Worm (Caenorhabditis elegans) whole organism, L4 larva: ENCODE results near the gene nhr-239.

Experiments used
- F37D6.2 ChIP-seq: sonication (generic microtip); optimal IDR thresholded peaks from 2 replicates; lab custom pipeline; 2016; ENCODE audit warnings: mild to moderate bottlenecking, missing genetic modification characterization, missing compliant biosample characterization
- R02D3.7 ChIP-seq: fragments of 150-350 bp; sonication (generic microtip); optimal IDR thresholded peaks from 3 replicates; lab custom pipeline; 2014; ENCODE audit warnings: missing biosample characterization, missing genetic modification characterization
- Y75B8A.6 ChIP-seq: fragments of 200-800 bp; sonication (Bioruptor generic); IDR thresholded peaks from 2 replicates; pipeline ENCODE4 v1.3.6; 2022; ENCODE audit warnings: missing genetic modification reagents, missing genetic modification characterization, missing compliant biosample characterization
- ZK337.2 ChIP-seq: fragments of 200-800 bp; sonication (Bioruptor generic); IDR thresholded peaks from 2 replicates; pipeline ENCODE4 v1.3.6; 2022; ENCODE audit warnings: missing genetic modification reagents, missing genetic modification characterization, missing compliant biosample characterization
- aha-1 ChIP-seq: fragments of 150-350 bp; peaks from one replicate; lab custom pipeline; 2014; ENCODE audit warnings: missing biosample characterization, missing genetic modification characterization
- ceh-28 ChIP-seq: fragments of 150-350 bp; optimal IDR thresholded peaks from 2 replicates; lab custom pipeline; 2014; ENCODE audit warnings: missing biosample characterization, missing genetic modification reagents, missing genetic modification characterization
- ceh-44 ChIP-seq: fragments of 200-800 bp; sonication (Bioruptor generic); IDR thresholded peaks from 2 replicates; pipeline ENCODE4 v1.3.6; 2022; ENCODE audit warnings: missing genetic modification reagents, missing genetic modification characterization, missing compliant biosample characterization
- daf-19 ChIP-seq: fragments of 200-800 bp; sonication (Bioruptor generic); conservative IDR thresholded peaks from 2 replicates; pipeline ENCODE4 v1.3.6; 2022; ENCODE audit warnings: missing genetic modification characterization, missing compliant biosample characterization
- dmd-8 ChIP-seq: fragments of 200-800 bp; sonication (Bioruptor generic); IDR thresholded peaks from 2 replicates; pipeline ENCODE4 v1.3.6; 2022; ENCODE audit warnings: missing genetic modification characterization, missing compliant biosample characterization
- dmd-9 ChIP-seq: fragments of 200-800 bp; sonication (Bioruptor generic); IDR thresholded peaks from 2 replicates; pipeline ENCODE4 v1.3.6; 2022; ENCODE audit warnings: missing genetic modification reagents, missing genetic modification characterization, missing compliant biosample characterization
- dpl-1 ChIP-seq: fragments of 150-350 bp; optimal IDR thresholded peaks from 2 replicates; lab custom pipeline; 2014; ENCODE audit warnings: missing biosample characterization, missing genetic modification reagents, missing genetic modification characterization
- duxl-1 ChIP-seq: sonication (generic microtip); optimal IDR thresholded peaks from 2 replicates; lab custom pipeline; 2016; ENCODE audit warnings: mild to moderate bottlenecking, missing genetic modification characterization, moderate library complexity, missing compliant biosample characterization; ENCODE audit not compliant: poor library complexity
- fkh-10 ChIP-seq: fragments of 150-350 bp; optimal IDR thresholded peaks from 2 replicates; lab custom pipeline; 2014; ENCODE audit warnings: missing biosample characterization, missing genetic modification reagents, missing genetic modification characterization
- gei-8 ChIP-seq: fragments of 200-800 bp; sonication (Bioruptor generic); optimal IDR thresholded peaks from 2 replicates; lab custom pipeline; 2018; ENCODE audit warnings: mild to moderate bottlenecking, missing genetic modification characterization, missing compliant biosample characterization
- hif-1 ChIP-seq, 2 experiments: sonication (generic microtip); optimal IDR thresholded peaks; 2 replicates each; lab custom pipeline; 2016 to 2017; ENCODE audit warnings: missing compliant biosample characterization in 2 of 2, missing genetic modification characterization in 2 of 2, missing genetic modification reagents in 2 of 2, missing genotype in 2 of 2, mild to moderate bottlenecking in 1 of 2
- hlh-11 ChIP-seq: fragments of 200-800 bp; sonication (Bioruptor generic); optimal IDR thresholded peaks from 2 replicates; lab custom pipeline; 2018; ENCODE audit warnings: mild to moderate bottlenecking, missing genetic modification characterization, missing compliant biosample characterization
- hlh-30 ChIP-seq: sonication (generic microtip); optimal IDR thresholded peaks from 2 replicates; lab custom pipeline; 2017; ENCODE audit warnings: antibody characterized with exemption, mild to moderate bottlenecking, missing genetic modification characterization, missing compliant biosample characterization; ENCODE audit not compliant: insufficient read depth
- hmg-1.1 ChIP-seq: fragments of 200-800 bp; sonication (Bioruptor generic); IDR thresholded peaks from 2 replicates; pipeline ENCODE4 v1.3.6; 2022; ENCODE audit warnings: missing genetic modification reagents, missing genetic modification characterization, missing compliant biosample characterization
- lin-13 ChIP-seq: fragments of 150-350 bp; optimal IDR thresholded peaks from 2 replicates; lab custom pipeline; 2014; ENCODE audit warnings: missing biosample characterization, missing genetic modification reagents, missing genetic modification characterization
- lir-3 ChIP-seq: sonication (generic microtip); optimal IDR thresholded peaks from 2 replicates; lab custom pipeline; 2016; ENCODE audit warnings: mild to moderate bottlenecking, missing genetic modification characterization, missing compliant biosample characterization
- lsy-2 ChIP-seq, 2 experiments: fragments of 150-350 bp in 1 of 2; sonication (generic microtip) in 1 of 2; optimal IDR thresholded peaks; 2 replicates each; lab custom pipeline; 2014 to 2017; ENCODE audit warnings: missing biosample characterization in 2 of 2, missing genetic modification characterization in 2 of 2
- madf-5 ChIP-seq, 2 experiments: fragments of 200-800 bp; sonication (Bioruptor generic); IDR thresholded peaks; 2 replicates each; pipeline ENCODE4 v1.3.6; 2022; ENCODE audit warnings: missing compliant biosample characterization in 2 of 2, missing genetic modification characterization in 2 of 2
- mdl-1 ChIP-seq, 2 experiments: fragments of 150-350 bp in 1 of 2; sonication (generic microtip) in 1 of 2; optimal IDR thresholded peaks; 2 replicates each; lab custom pipeline; 2014 to 2017; ENCODE audit warnings: missing biosample characterization in 2 of 2, missing genetic modification characterization in 2 of 2
- mdt-29 ChIP-seq: fragments of 200-800 bp; sonication (Bioruptor generic); IDR thresholded peaks from 2 replicates; pipeline ENCODE4 v1.3.6; 2022; ENCODE audit warnings: missing genetic modification reagents, missing genetic modification characterization, missing compliant biosample characterization
- mep-1 ChIP-seq: fragments of 150-350 bp; sonication (generic microtip); optimal IDR thresholded peaks from 3 replicates; lab custom pipeline; 2014; ENCODE audit warnings: missing biosample characterization, missing genetic modification characterization
- mes-2 ChIP-seq: sonication (generic microtip); optimal IDR thresholded peaks from 2 replicates; lab custom pipeline; 2016; ENCODE audit warnings: missing genotype, mild to moderate bottlenecking, missing genetic modification characterization, missing compliant biosample characterization; ENCODE audit not compliant: poor library complexity, severe bottlenecking
- nhr-237 ChIP-seq: sonication (generic microtip); optimal IDR thresholded peaks from 2 replicates; lab custom pipeline; 2017; ENCODE audit warnings: missing biosample characterization, missing genetic modification characterization
- rbr-2 ChIP-seq: sonication (generic microtip); optimal IDR thresholded peaks from 2 replicates; lab custom pipeline; 2016; ENCODE audit warnings: missing genotype, missing genetic modification characterization, missing compliant biosample characterization
- set-16 ChIP-seq: fragments of 200-800 bp; sonication (Bioruptor generic); IDR thresholded peaks from 2 replicates; pipeline ENCODE4 v1.3.6; 2022; ENCODE audit warnings: missing genetic modification reagents, missing genetic modification characterization, missing compliant biosample characterization
- skn-1 ChIP-seq: fragments of 150-350 bp; optimal IDR thresholded peaks from 2 replicates; lab custom pipeline; 2014; ENCODE audit warnings: missing biosample characterization, missing genetic modification characterization
- tag-97 ChIP-seq: fragments of 200-800 bp; sonication (Bioruptor generic); IDR thresholded peaks from 2 replicates; pipeline ENCODE4 v1.3.6; 2022; ENCODE audit warnings: missing genetic modification characterization, missing compliant biosample characterization
- unc-130 ChIP-seq: sonication (generic microtip); optimal IDR thresholded peaks from 2 replicates; lab custom pipeline; 2016; ENCODE audit warnings: missing genetic modification reagents, missing genetic modification characterization, missing compliant biosample characterization
- unc-62 ChIP-seq, 3 experiments: fragments of 150-350 bp in 1 of 3; sonication (generic microtip); optimal IDR thresholded peaks in 2 of 3; peaks in 1 of 3; 1 replicate in 1 of 3; 2 replicates in 2 of 3; lab custom pipeline; 2014 to 2017; ENCODE audit warnings: missing biosample characterization in 3 of 3, missing genetic modification characterization in 3 of 3, missing genetic modification reagents in 3 of 3, missing genotype in 1 of 3
- zfp-2 ChIP-seq: sonication (generic microtip); optimal IDR thresholded peaks from 2 replicates; lab custom pipeline; 2016; ENCODE audit warnings: mild to moderate bottlenecking, missing genetic modification characterization, missing compliant biosample characterization
- ztf-7 ChIP-seq: fragments of 150-350 bp; optimal IDR thresholded peaks from 2 replicates; lab custom pipeline; 2014; ENCODE audit warnings: missing biosample characterization, missing genetic modification characterization

Gene nhr-239

ce11 chrIII:2535122-2535521 lies 26.4 kb upstream of the nhr-239 start:
- TF ChIP-seq rbr-2 (tag; lab: Kevin White, UChicago) (peak; percentile 66), tag-97 (GFP tag; lab: Robert Waterston, UW) (no peak), hif-1 (tag; optimal IDR thresholded peaks at IDR 0.05; lab: Kevin White, UChicago) (peak in 1 of 2 experiments; percentile 32), hlh-11 (tag; lab: Kevin White, UChicago) (peak; percentile 2), aha-1 (tag; lab: Kevin White, UChicago) (peak; percentile 74), mdl-1 (tag; optimal IDR thresholded peaks at IDR 0.05; lab: Kevin White, UChicago) (peak in 1 of 2 experiments; percentile 19), fkh-10 (peak; percentile 57), lsy-2 (tag; optimal IDR thresholded peaks at IDR 0.05; lab: Kevin White, UChicago) (peak; percentile 11 to 56), Y75B8A.6 (no peak), hlh-30 (tag; lab: Kevin White, UChicago) (peak; percentile 73), lin-13 (no peak), hmg-1.1 (peak; percentile 59), lir-3 (tag; lab: Kevin White, UChicago) (no peak), set-16 (peak; percentile 93), mes-2 (tag; lab: Kevin White, UChicago) (peak; percentile 33), mdt-29 (GFP tag; lab: Robert Waterston, UW) (0 out of 2 replicates have a peak, but pooled peaks have one; percentile 24), F37D6.2 (peak; percentile 52), ceh-44 (GFP tag; lab: Robert Waterston, UW) (peak; percentile 25; the same call in 1 of the 2 replicates), mep-1 (tag; lab: Kevin White, UChicago) (peak; percentile 60), unc-62 (GFP tag; optimal IDR thresholded peaks at IDR 0.05 in 1 of 2; lab: Kevin White, UChicago) (peak in 1 of 2 experiments; percentile 25), unc-62 (tag; optimal IDR thresholded peaks at IDR 0.05; lab: Kevin White, UChicago) (no peak)

- peak; percentile 93 for TF ChIP-seq aha-1 (tag; lab: Kevin White, UChicago)
- no peak for TF ChIP-seq skn-1 (tag; lab: Kevin White, UChicago)
Observed at ce11 chrIII:2540520-2540919, 21.0 kb upstream of the nhr-239 start.

- no peak for TF ChIP-seq mdl-1 (tag; optimal IDR thresholded peaks at IDR 0.05; lab: Kevin White, UChicago)
- no peak for TF ChIP-seq madf-5 (GFP tag; IDR thresholded peaks at IDR 0.05; lab: Robert Waterston, UW)
- no peak for TF ChIP-seq gei-8 (GFP tag; lab: Kevin White, UChicago)
- TF ChIP-seq mep-1 (tag; lab: Kevin White, UChicago), result no peak
- TF ChIP-seq R02D3.7, result no peak
- TF ChIP-seq daf-19 (GFP tag; lab: Robert Waterston, UW), result no peak
- no peak for TF ChIP-seq zfp-2 (tag; lab: Kevin White, UChicago)
- TF ChIP-seq dmd-8, result no peak
- TF ChIP-seq aha-1 (tag; lab: Kevin White, UChicago), result no peak
- TF ChIP-seq ZK337.2 (GFP tag; lab: Robert Waterston, UW), result no peak
Observed at ce11 chrIII:2546298-2546697, 15.2 kb upstream of the nhr-239 start.

- no peak for TF ChIP-seq ceh-28 (tag; lab: Kevin White, UChicago)
- TF ChIP-seq nhr-237 (tag; lab: Kevin White, UChicago), result no peak
- no peak for TF ChIP-seq dpl-1 (GFP tag; lab: Kevin White, UChicago)
- TF ChIP-seq ztf-7, result no peak
- TF ChIP-seq dmd-9, result no peak
- no peak for TF ChIP-seq duxl-1
- TF ChIP-seq unc-130, result no peak
Observed at ce11 chrIII:2549620-2550019, 11.9 kb upstream of the nhr-239 start, which contains the start of gene feh-1. TSS of gene feh-1 (plus strand) at chrIII:2549920.
